Worm (Caenorhabditis elegans) whole organism, young adult: Measurements from ENCODE around the gene scl-11.

Experiments used
- C06A6.2 ChIP-seq: fragments of 200-800 bp; sonication (Bioruptor generic); conservative IDR thresholded peaks from 2 replicates; pipeline ENCODE4 v1.3.6; 2022; ENCODE audit warnings: missing genetic modification characterization, missing compliant biosample characterization
- bed-1 ChIP-seq: fragments of 200-800 bp; sonication (Bioruptor generic); IDR thresholded peaks from 2 replicates; pipeline ENCODE4 v1.3.6; 2022; ENCODE audit warnings: missing genetic modification reagents, missing genetic modification characterization, missing compliant biosample characterization
- ceh-100 ChIP-seq: fragments of 200-800 bp; sonication (Bioruptor generic); IDR thresholded peaks from 2 replicates; pipeline ENCODE4 v1.3.6; 2022; ENCODE audit warnings: missing genetic modification reagents, missing genetic modification characterization, missing compliant biosample characterization
- ceh-27 ChIP-seq: fragments of 200-800 bp; sonication (Bioruptor generic); optimal IDR thresholded peaks from 2 replicates; lab custom pipeline; 2018; ENCODE audit warnings: mild to moderate bottlenecking, missing genetic modification characterization, moderate library complexity, missing compliant biosample characterization
- ceh-79 ChIP-seq: sonication (generic microtip); optimal IDR thresholded peaks from 2 replicates; lab custom pipeline; 2017; ENCODE audit warnings: mild to moderate bottlenecking, missing genetic modification characterization, missing compliant biosample characterization
- hmg-1.2 ChIP-seq: fragments of 200-800 bp; sonication (Bioruptor generic); IDR thresholded peaks from 2 replicates; pipeline ENCODE4 v1.3.6; 2022; ENCODE audit warnings: missing genetic modification reagents, missing genetic modification characterization, missing compliant biosample characterization

- TF ChIP-seq bed-1 (GFP tag; lab: Robert Waterston, UW) (no peak), ceh-79 (tag; lab: Kevin White, UChicago) (no peak), hmg-1.2 (GFP tag; lab: Robert Waterston, UW) (no peak; the same call in 1 of the 2 replicates), ceh-100 (GFP tag; lab: Robert Waterston, UW) (no peak), C06A6.2 (GFP tag; lab: Robert Waterston, UW) (no peak), ceh-27 (GFP tag; lab: Kevin White, UChicago) (no peak)
Observed at ce11 chrIV:13029674-13030466, 21.3 kb upstream of the scl-11 start.
